Fruit fly (Drosophila melanogaster): Measurements from ENCODE around the gene CG15731.

Gene CG15731

DNA sequence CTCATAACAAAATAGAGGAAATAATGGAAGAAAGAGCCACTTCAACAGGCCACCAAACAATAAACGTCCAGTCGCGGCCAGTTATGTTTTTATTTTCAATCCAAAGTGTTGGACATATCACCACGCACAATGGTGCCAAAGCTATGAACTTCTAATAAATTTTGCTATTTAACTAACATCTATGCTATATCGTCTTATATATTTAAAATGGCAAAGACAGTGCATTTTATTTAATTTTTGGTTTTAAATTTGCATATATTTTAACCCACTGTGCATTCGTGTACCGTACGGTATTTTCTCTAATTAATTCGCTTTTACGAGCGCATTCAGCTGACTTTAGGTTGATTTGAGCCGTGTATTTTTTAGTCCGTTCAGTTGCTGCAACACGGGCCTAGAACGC is 3.2 kb downstream of the CG15731 start, which contains the start of gene CG15927 (continued):
- no peak for TF ChIP-seq pfk (GFP tag; optimal IDR thresholded peaks at IDR 0.05)
- no peak for TF ChIP-seq pita (GFP tag; optimal IDR thresholded peaks at IDR 0.05)
- peak; percentile 16 for TF ChIP-seq CG6654 (GFP tag; optimal IDR thresholded peaks at IDR 0.05)
- no peak for TF ChIP-seq Fer2 (tag; optimal IDR thresholded peaks at IDR 0.05)
- 0 out of 2 replicates have a peak, but pooled peaks have one; percentile 27 for TF ChIP-seq ttk (GFP tag; IDR thresholded peaks at IDR 0.05)
- TF ChIP-seq al (GFP tag; IDR thresholded peaks at IDR 0.05), result no peak
- no peak for TF ChIP-seq CG33557 (GFP tag; optimal IDR thresholded peaks at IDR 0.05)
- TF ChIP-seq tll (GFP tag; optimal IDR thresholded peaks at IDR 0.05), result no peak
- no peak for TF ChIP-seq Hey (tag; optimal IDR thresholded peaks at IDR 0.05)
- TF ChIP-seq vnd (GFP tag; IDR thresholded peaks at IDR 0.05; ENCODE audit: partially characterized antibody), result no peak
- peak; percentile 39 for TF ChIP-seq D19A (tag; optimal IDR thresholded peaks at IDR 0.05)
- no peak for TF ChIP-seq CG7987 (GFP tag; optimal IDR thresholded peaks at IDR 0.05)
- peak; percentile 31 for TF ChIP-seq CG10209 (GFP tag; optimal IDR thresholded peaks at IDR 0.05)
- peak in 1 of 2 experiments; percentile 63 for TF ChIP-seq eve (GFP tag; optimal IDR thresholded peaks at IDR 0.05)
- no peak for TF ChIP-seq Opbp (GFP tag; IDR thresholded peaks at IDR 0.05; ENCODE audit: partially characterized antibody)
- peak; percentile 60; the same call in 1 of the 2 replicates for TF ChIP-seq sens-2 (GFP tag; IDR thresholded peaks at IDR 0.05)
- 0 out of 2 replicates have a peak, but pooled peaks have one; percentile 16 for TF ChIP-seq bowl (GFP tag; IDR thresholded peaks at IDR 0.05)
- peak; percentile 54 for TF ChIP-seq CG15269 (tag; optimal IDR thresholded peaks at IDR 0.05)
- TF ChIP-seq CG11560 (tag; IDR thresholded peaks at IDR 0.05), result no peak
- peak; percentile 36 for TF ChIP-seq seq (GFP tag; IDR thresholded peaks at IDR 0.05)
- peak; percentile 25 for TF ChIP-seq Deaf1 (tag; optimal IDR thresholded peaks at IDR 0.05)
- TF ChIP-seq Neu2 (GFP tag; optimal IDR thresholded peaks at IDR 0.05; ENCODE audit: borderline replicate concordance), result no peak
- no peak for TF ChIP-seq hbn (GFP tag; IDR thresholded peaks at IDR 0.05; ENCODE audit: partially characterized antibody)
- TF ChIP-seq exex (tag; optimal IDR thresholded peaks at IDR 0.05), result no peak
- TF ChIP-seq CG11247 (GFP tag; IDR thresholded peaks at IDR 0.05), result no peak
- TF ChIP-seq Dip2 (GFP tag; IDR thresholded peaks at IDR 0.05), result no peak
- TF ChIP-seq CG3407 (GFP tag; optimal IDR thresholded peaks at IDR 0.05), result peak; percentile 57
- no peak for TF ChIP-seq shn (GFP tag; optimal IDR thresholded peaks at IDR 0.05)
- no peak for TF ChIP-seq Dref (GFP tag; IDR thresholded peaks at IDR 0.05)
- no peak for TF ChIP-seq fu2 (GFP tag; optimal IDR thresholded peaks at IDR 0.05)
- no peak for TF ChIP-seq CG15514 (GFP tag; optimal IDR thresholded peaks at IDR 0.05)
- peak in 1 of 2 experiments; percentile 55 for TF ChIP-seq Hr51 (GFP tag; optimal IDR thresholded peaks at IDR 0.05)
- peak; percentile 22 for TF ChIP-seq CG8281 (tag; optimal IDR thresholded peaks at IDR 0.05)
- TF ChIP-seq gcm2 (GFP tag; optimal IDR thresholded peaks at IDR 0.05), result no peak
- no peak for TF ChIP-seq zen2 (GFP tag; IDR thresholded peaks at IDR 0.05; ENCODE audit: partially characterized antibody)
- peak; percentile 47 for TF ChIP-seq gsb-n (tag; optimal IDR thresholded peaks at IDR 0.05)
- peak; percentile 50 for TF ChIP-seq lab (GFP tag; optimal IDR thresholded peaks at IDR 0.05)
- TF ChIP-seq amos (GFP tag; IDR thresholded peaks at IDR 0.05; ENCODE audit: partially characterized antibody), result no peak
- TF ChIP-seq CG3163 (GFP tag; optimal IDR thresholded peaks at IDR 0.05), result no peak
- TF ChIP-seq CG1024 (GFP tag; IDR thresholded peaks at IDR 0.05), result 0 out of 2 replicates have a peak, but pooled peaks have one; percentile 21
- TF ChIP-seq CG9215 (GFP tag; IDR thresholded peaks at IDR 0.05), result no peak
- no peak for TF ChIP-seq CG7963 (GFP tag; IDR thresholded peaks at IDR 0.05; ENCODE audit: partially characterized antibody)
- TF ChIP-seq CG7745 (tag; optimal IDR thresholded peaks at IDR 0.05), result no peak
- no peak for TF ChIP-seq emc (GFP tag; optimal IDR thresholded peaks at IDR 0.05)
- peak; percentile 17 for TF ChIP-seq nerfin-1 (tag; optimal IDR thresholded peaks at IDR 0.05)
- TF ChIP-seq sens (GFP tag), result peak; percentile 94
- TF ChIP-seq TFAM (GFP tag; optimal IDR thresholded peaks at IDR 0.05), result no peak
- peak; percentile 62 for TF ChIP-seq wor (GFP tag; IDR thresholded peaks at IDR 0.05)
- TF ChIP-seq Atf3 (GFP tag; optimal IDR thresholded peaks at IDR 0.05), result no peak
- TF ChIP-seq dati (GFP tag; IDR thresholded peaks at IDR 0.05), result no peak
